Worm (Caenorhabditis elegans): ENCODE results near the gene F09C12.8.
A peak's percentile ranks its signal among the peaks of the same experiment; 100 is the strongest.

Gene F09C12.8

ce11 chrII:5112082-5112481 lies at the start of gene F09C12.8:
TSS of gene F09C12.8 (plus strand) at chrII:5112382.
- TF ChIP-seq zag-1 (tag; optimal IDR thresholded peaks at IDR 0.05) (no peak), nhr-10 (tag; optimal IDR thresholded peaks at IDR 0.05) (no peak), fos-1 (tag; optimal IDR thresholded peaks at IDR 0.05) (no peak), C34F6.9 (tag; optimal IDR thresholded peaks at IDR 0.05) (no peak), ama-1 (optimal IDR thresholded peaks at IDR 0.05) (no peak), R02D3.7 (tag; optimal IDR thresholded peaks at IDR 0.05) (no peak), F13H6.1 (tag; optimal IDR thresholded peaks at IDR 0.05) (no peak), blmp-1 (tag; optimal IDR thresholded peaks at IDR 0.05; ENCODE audit: insufficient read depth) (no peak), sem-4 (tag; optimal IDR thresholded peaks at IDR 0.05) (no peak), lin-13 (GFP tag; optimal IDR thresholded peaks at IDR 0.05) (no peak)

ce11 chrII:5066967-5067366 lies 45.2 kb upstream of the F09C12.8 start:
- no peak for TF ChIP-seq nhr-12 (tag; optimal IDR thresholded peaks at IDR 0.05)
- no peak for TF ChIP-seq alr-1 (tag; optimal IDR thresholded peaks at IDR 0.05)
- no peak for TF ChIP-seq fos-1 (tag; optimal IDR thresholded peaks at IDR 0.05)

ce11 chrII:5067927-5068326 lies 44.3 kb upstream of the F09C12.8 start, which contains the start of gene C27A2.8:
TSS of gene C27A2.8 (minus strand) at chrII:5068043.
- TF ChIP-seq nhr-77 (tag; optimal IDR thresholded peaks at IDR 0.05): no peak
- no peak for TF ChIP-seq ZK546.5 (tag; optimal IDR thresholded peaks at IDR 0.05)

ce11 chrII:5069525-5069924 lies 42.7 kb upstream of the F09C12.8 start, which contains the start of gene idpb-2:
TSS of gene idpb-2 (minus strand) at chrII:5069625.
- TF ChIP-seq mdl-1 (tag; optimal IDR thresholded peaks at IDR 0.05) (no peak), nhr-12 (tag; optimal IDR thresholded peaks at IDR 0.05) (no peak), lin-39 (tag; optimal IDR thresholded peaks at IDR 0.05) (no peak), unc-62 (GFP tag; optimal IDR thresholded peaks at IDR 0.05) (no peak), nhr-10 (tag; optimal IDR thresholded peaks at IDR 0.05) (no peak), ceh-82 (tag; optimal IDR thresholded peaks at IDR 0.05) (no peak), Y55F3AM.14 (GFP tag; optimal IDR thresholded peaks at IDR 0.05) (no peak), nhr-6 (tag; optimal IDR thresholded peaks at IDR 0.05) (no peak)

- no peak for TF ChIP-seq nhr-6 (tag; optimal IDR thresholded peaks at IDR 0.05)
- TF ChIP-seq elt-3 (tag; optimal IDR thresholded peaks at IDR 0.05): no peak
- no peak for TF ChIP-seq nhr-12 (tag; optimal IDR thresholded peaks at IDR 0.05)
- TF ChIP-seq blmp-1 (tag; optimal IDR thresholded peaks at IDR 0.05; ENCODE audit: insufficient read depth): no peak
- TF ChIP-seq ceh-82 (tag; optimal IDR thresholded peaks at IDR 0.05): no peak
- TF ChIP-seq skn-1 (tag; optimal IDR thresholded peaks at IDR 0.05): no peak
- no peak for TF ChIP-seq nhr-21 (tag; optimal IDR thresholded peaks at IDR 0.05)
- no peak for TF ChIP-seq lin-13 (GFP tag; optimal IDR thresholded peaks at IDR 0.05)
- no peak for TF ChIP-seq sem-4 (tag; optimal IDR thresholded peaks at IDR 0.05)
- TF ChIP-seq zag-1 (tag; optimal IDR thresholded peaks at IDR 0.05): no peak
- no peak for TF ChIP-seq mab-5 (tag; optimal IDR thresholded peaks at IDR 0.05)
- TF ChIP-seq peb-1 (tag; optimal IDR thresholded peaks at IDR 0.05): no peak
- no peak for TF ChIP-seq alr-1 (tag; optimal IDR thresholded peaks at IDR 0.05)
- no peak for TF ChIP-seq R02D3.7 (tag; optimal IDR thresholded peaks at IDR 0.05)
- no peak for TF ChIP-seq ztf-4 (tag; optimal IDR thresholded peaks at IDR 0.05)
- no peak for TF ChIP-seq nhr-77 (tag; optimal IDR thresholded peaks at IDR 0.05)
- no peak for TF ChIP-seq ama-1 (optimal IDR thresholded peaks at IDR 0.05)
- no peak for TF ChIP-seq ztf-1 (GFP tag; conservative IDR thresholded peaks at IDR 0.05)
- TF ChIP-seq dmd-4 (tag; optimal IDR thresholded peaks at IDR 0.05): no peak
Observed at ce11 chrII:5071265-5071664, 40.9 kb upstream of the F09C12.8 start, which contains the start of gene C27A2.7. TSS of gene C27A2.7 (minus strand) at chrII:5071365.

- TF ChIP-seq ztf-11 (tag; optimal IDR thresholded peaks at IDR 0.05) (no peak), unc-39 (tag; optimal IDR thresholded peaks at IDR 0.05) (no peak), mbf-1 (tag; optimal IDR thresholded peaks at IDR 0.05) (no peak), R02D3.7 (tag; optimal IDR thresholded peaks at IDR 0.05) (no peak), elt-1 (tag; optimal IDR thresholded peaks at IDR 0.05) (no peak), C34F6.9 (tag; optimal IDR thresholded peaks at IDR 0.05) (peak; percentile 57), nhr-237 (tag; optimal IDR thresholded peaks at IDR 0.05) (no peak), sma-9 (GFP tag; optimal IDR thresholded peaks at IDR 0.05) (peak; percentile 38), sma-9 (tag; optimal IDR thresholded peaks at IDR 0.05) (no peak), alr-1 (tag; optimal IDR thresholded peaks at IDR 0.05) (no peak), skn-1 (tag; optimal IDR thresholded peaks at IDR 0.05) (no peak), nhr-21 (tag; optimal IDR thresholded peaks at IDR 0.05) (peak; percentile 44), lin-13 (GFP tag; optimal IDR thresholded peaks at IDR 0.05) (peak; percentile 30), ceh-16 (tag; optimal IDR thresholded peaks at IDR 0.05) (peak; percentile 41), lsy-2 (tag; optimal IDR thresholded peaks at IDR 0.05) (peak in 1 of 2 experiments; percentile 71), ztf-1 (GFP tag; conservative IDR thresholded peaks at IDR 0.05) (no peak), crh-2 (tag; optimal IDR thresholded peaks at IDR 0.05) (peak; percentile 76), mab-5 (tag; optimal IDR thresholded peaks at IDR 0.05) (no peak), sem-4 (tag; optimal IDR thresholded peaks at IDR 0.05) (no peak), ZK546.5 (tag; optimal IDR thresholded peaks at IDR 0.05) (no peak), egl-27 (tag; optimal IDR thresholded peaks at IDR 0.05) (no peak), ceh-82 (tag; optimal IDR thresholded peaks at IDR 0.05) (no peak), Y55F3AM.14 (GFP tag; optimal IDR thresholded peaks at IDR 0.05) (no peak), elt-3 (tag; optimal IDR thresholded peaks at IDR 0.05) (no peak), gmeb-1 (tag; optimal IDR thresholded peaks at IDR 0.05) (peak; percentile 81), nhr-6 (tag; optimal IDR thresholded peaks at IDR 0.05) (peak; percentile 46)
Observed at ce11 chrII:5081124-5081913, 30.9 kb upstream of the F09C12.8 start, which contains the start of gene dsh-2. TSS of gene dsh-2 (minus strand) at chrII:5081174.
